Worm (Caenorhabditis elegans): ENCODE data around the gene T24H10.4.

Gene T24H10.4

ce11 chrII:9130339-9130738 is 21.0 kb downstream of the T24H10.4 start:
- TF ChIP-seq flh-1 (GFP tag; optimal IDR thresholded peaks at IDR 0.05), result no peak

- TF ChIP-seq mls-2 (tag; optimal IDR thresholded peaks at IDR 0.05) (no peak), cnd-1 (tag; optimal IDR thresholded peaks at IDR 0.05) (no peak), nhr-12 (tag; optimal IDR thresholded peaks at IDR 0.05) (no peak), snpc-4 (tag; optimal IDR thresholded peaks at IDR 0.05) (no peak), ham-2 (GFP tag; optimal IDR thresholded peaks at IDR 0.05) (no peak), ces-1 (GFP tag; optimal IDR thresholded peaks at IDR 0.05) (no peak), nhr-28 (tag; optimal IDR thresholded peaks at IDR 0.05) (no peak), ceh-39 (tag; optimal IDR thresholded peaks at IDR 0.05) (no peak), lin-13 (tag; optimal IDR thresholded peaks at IDR 0.05) (no peak), unc-39 (tag; optimal IDR thresholded peaks at IDR 0.05) (no peak)
These were observed 22.0 kb downstream of the T24H10.4 start, which contains the start of gene C16D2.1 for ce11 chrII:9131363-9131762. Gene C16D2.1, plus strand, starts transcription at chrII:9131663.

ce11 chrII:9132338-9132737 is 23.0 kb downstream of the T24H10.4 start:
- TF ChIP-seq unc-39 (tag; optimal IDR thresholded peaks at IDR 0.05), result no peak
- no peak for TF ChIP-seq snpc-4 (tag; optimal IDR thresholded peaks at IDR 0.05)
- no peak for TF ChIP-seq pha-4 (tag; optimal IDR thresholded peaks at IDR 0.05)
- no peak for TF ChIP-seq elt-1 (tag; optimal IDR thresholded peaks at IDR 0.05; ENCODE audit: borderline replicate concordance, insufficient read depth)
- TF ChIP-seq sptf-1 (tag; optimal IDR thresholded peaks at IDR 0.05), result no peak
- TF ChIP-seq lin-32 (GFP tag; optimal IDR thresholded peaks at IDR 0.05), result no peak
- TF ChIP-seq blmp-1 (tag; optimal IDR thresholded peaks at IDR 0.05), result no peak
- TF ChIP-seq mls-2 (tag; optimal IDR thresholded peaks at IDR 0.05), result no peak
- no peak for TF ChIP-seq unc-120 (tag; optimal IDR thresholded peaks at IDR 0.05; ENCODE audit: poor library complexity, severe bottlenecking)
- no peak for TF ChIP-seq M03D4.4 (tag; optimal IDR thresholded peaks at IDR 0.05)

- TF ChIP-seq snpc-4 (tag; optimal IDR thresholded peaks at IDR 0.05), result no peak
- TF ChIP-seq hlh-1 (tag; optimal IDR thresholded peaks at IDR 0.05), result no peak
- no peak for TF ChIP-seq ztf-11 (tag; optimal IDR thresholded peaks at IDR 0.05)
- TF ChIP-seq cnd-1 (tag; optimal IDR thresholded peaks at IDR 0.05), result no peak
- no peak for TF ChIP-seq lsy-2 (tag; optimal IDR thresholded peaks at IDR 0.05)
- TF ChIP-seq mab-5 (tag; optimal IDR thresholded peaks at IDR 0.05), result no peak
- no peak for TF ChIP-seq lin-32 (GFP tag; optimal IDR thresholded peaks at IDR 0.05)
- no peak for TF ChIP-seq elt-3 (tag; optimal IDR thresholded peaks at IDR 0.05)
- TF ChIP-seq ces-1 (GFP tag; optimal IDR thresholded peaks at IDR 0.05), result no peak
- TF ChIP-seq ham-2 (GFP tag; optimal IDR thresholded peaks at IDR 0.05), result no peak
- TF ChIP-seq pha-4 (tag; optimal IDR thresholded peaks at IDR 0.05), result no peak
- no peak for TF ChIP-seq unc-120 (tag; optimal IDR thresholded peaks at IDR 0.05; ENCODE audit: poor library complexity, severe bottlenecking)
- no peak for TF ChIP-seq ceh-39 (tag; optimal IDR thresholded peaks at IDR 0.05)
- no peak for TF ChIP-seq flh-1 (GFP tag; optimal IDR thresholded peaks at IDR 0.05)
- no peak for TF ChIP-seq ceh-43 (GFP tag; optimal IDR thresholded peaks at IDR 0.05)
- no peak for TF ChIP-seq nhr-28 (tag; optimal IDR thresholded peaks at IDR 0.05)
- no peak for TF ChIP-seq lin-13 (tag; optimal IDR thresholded peaks at IDR 0.05)
- TF ChIP-seq sem-2 (GFP tag; optimal IDR thresholded peaks at IDR 0.05), result no peak
- TF ChIP-seq ceh-83 (GFP tag; optimal IDR thresholded peaks at IDR 0.05), result no peak
- no peak for TF ChIP-seq bed-3 (GFP tag; optimal IDR thresholded peaks at IDR 0.05)
These were observed 26.5 kb downstream of the T24H10.4 start, which contains the start of gene nlp-78 for ce11 chrII:9135878-9136277. Gene nlp-78, plus strand, starts transcription at chrII:9136178.

- no peak for TF ChIP-seq drap-1 (GFP tag; optimal IDR thresholded peaks at IDR 0.05)
- no peak for TF ChIP-seq sem-2 (GFP tag; optimal IDR thresholded peaks at IDR 0.05)
- TF ChIP-seq elt-3 (tag; optimal IDR thresholded peaks at IDR 0.05), result no peak
- no peak for TF ChIP-seq sptf-1 (tag; optimal IDR thresholded peaks at IDR 0.05)
- no peak for TF ChIP-seq M03D4.4 (tag; optimal IDR thresholded peaks at IDR 0.05)
- TF ChIP-seq lin-13 (tag; optimal IDR thresholded peaks at IDR 0.05), result no peak
- TF ChIP-seq nhr-28 (tag; optimal IDR thresholded peaks at IDR 0.05), result no peak
- no peak for TF ChIP-seq ceh-39 (tag; optimal IDR thresholded peaks at IDR 0.05)
- TF ChIP-seq lsy-2 (tag; optimal IDR thresholded peaks at IDR 0.05), result no peak
- TF ChIP-seq unc-39 (tag; optimal IDR thresholded peaks at IDR 0.05), result no peak
- no peak for TF ChIP-seq elt-1 (tag; optimal IDR thresholded peaks at IDR 0.05; ENCODE audit: borderline replicate concordance, insufficient read depth)
- TF ChIP-seq bed-3 (GFP tag; optimal IDR thresholded peaks at IDR 0.05), result no peak
- TF ChIP-seq snpc-4 (tag; optimal IDR thresholded peaks at IDR 0.05), result no peak
- no peak for TF ChIP-seq tbx-8 (GFP tag; optimal IDR thresholded peaks at IDR 0.05)
- TF ChIP-seq hlh-1 (tag; optimal IDR thresholded peaks at IDR 0.05), result no peak
- no peak for TF ChIP-seq zip-8 (tag; optimal IDR thresholded peaks at IDR 0.05)
- TF ChIP-seq mep-1 (tag; optimal IDR thresholded peaks at IDR 0.05), result no peak
- TF ChIP-seq blmp-1 (tag; optimal IDR thresholded peaks at IDR 0.05), result no peak
- TF ChIP-seq nhr-237 (tag; optimal IDR thresholded peaks at IDR 0.05), result no peak
These were observed 28.5 kb downstream of the T24H10.4 start, which contains the start of gene C16D2.3 for ce11 chrII:9137803-9138202. Gene C16D2.3, plus strand, starts transcription at chrII:9138103.

All from whole organism, mixed stage, embryonic.